Worm (Caenorhabditis elegans) whole organism, young adult: Measurements from ENCODE around the gene K07E8.6.

Source experiments
- B0035.1 ChIP-seq: sonication (generic microtip); optimal IDR thresholded peaks from 2 replicates; lab custom pipeline; 2016; ENCODE audit warnings: missing genetic modification characterization, mild to moderate bottlenecking, missing compliant biosample characterization, missing genotype, missing genetic modification reagents
- F22D6.2 ChIP-seq: sonication (generic microtip); optimal IDR thresholded peaks from 2 replicates; lab custom pipeline; 2016; ENCODE audit warnings: mild to moderate bottlenecking, missing genetic modification characterization, missing compliant biosample characterization
- F37B4.10 ChIP-seq: fragments of 200-800 bp; sonication (Bioruptor generic); IDR thresholded peaks from 2 replicates; pipeline ENCODE4 v1.3.6; 2022; ENCODE audit warnings: missing genetic modification characterization, missing compliant biosample characterization
- T26A5.8 ChIP-seq: sonication (generic microtip); optimal IDR thresholded peaks from 2 replicates; lab custom pipeline; 2016; ENCODE audit warnings: missing genetic modification characterization, missing compliant biosample characterization
- Y53G8AR.9 ChIP-seq: fragments of 200-800 bp; sonication (Bioruptor generic); conservative IDR thresholded peaks from 2 replicates; pipeline ENCODE4 v1.3.6; 2022; ENCODE audit warnings: missing genetic modification reagents, missing genetic modification characterization, missing compliant biosample characterization
- ZK185.1 ChIP-seq: sonication (generic microtip); optimal IDR thresholded peaks from 2 replicates; lab custom pipeline; 2016; ENCODE audit warnings: mild to moderate bottlenecking, missing genetic modification characterization, missing compliant biosample characterization; ENCODE audit not compliant: poor library complexity, severe bottlenecking
- akir-1 ChIP-seq: fragments of 200-800 bp; sonication (Bioruptor generic); optimal IDR thresholded peaks from 2 replicates; lab custom pipeline; 2018; ENCODE audit warnings: mild to moderate bottlenecking, missing genetic modification characterization, moderate library complexity, missing compliant biosample characterization
- ama-1 ChIP-seq, 3 experiments: fragments of 150-350 bp in 1 of 3; sonication (generic microtip) in 2 of 3; optimal IDR thresholded peaks; 2 replicates each; lab custom pipeline; 2014 to 2018; ENCODE audit warnings: missing biosample characterization in 2 of 3, missing genetic modification characterization in 2 of 3, missing genetic modification reagents in 2 of 3
- attf-6 ChIP-seq: fragments of 200-800 bp; sonication (Bioruptor generic); IDR thresholded peaks from 2 replicates; pipeline ENCODE4 v1.3.6; 2022; ENCODE audit warnings: missing genetic modification reagents, missing genetic modification characterization, missing compliant biosample characterization
- bed-1 ChIP-seq: fragments of 200-800 bp; sonication (Bioruptor generic); IDR thresholded peaks from 2 replicates; pipeline ENCODE4 v1.3.6; 2022; ENCODE audit warnings: missing genetic modification reagents, missing genetic modification characterization, missing compliant biosample characterization
- bed-2 ChIP-seq: fragments of 200-800 bp; sonication (Bioruptor generic); IDR thresholded peaks from 2 replicates; pipeline ENCODE4 v1.3.6; 2022; ENCODE audit warnings: missing genetic modification reagents, missing genetic modification characterization, missing compliant biosample characterization
- ceh-40 ChIP-seq: fragments of 200-800 bp; sonication (Bioruptor generic); IDR thresholded peaks from 2 replicates; pipeline ENCODE4 v1.3.6; 2022; ENCODE audit warnings: missing genetic modification characterization, missing compliant biosample characterization
- ceh-91 ChIP-seq: fragments of 200-800 bp; sonication (Bioruptor generic); IDR thresholded peaks from 2 replicates; pipeline ENCODE4 v1.3.6; 2022; ENCODE audit warnings: missing genetic modification reagents, missing genetic modification characterization, missing compliant biosample characterization
- efl-1 ChIP-seq: fragments of 150-350 bp; optimal IDR thresholded peaks from 2 replicates; lab custom pipeline; 2014; ENCODE audit warnings: missing biosample characterization, missing genetic modification reagents, missing genetic modification characterization
- fkh-3 ChIP-seq: sonication (generic microtip); optimal IDR thresholded peaks from 2 replicates; lab custom pipeline; 2016; ENCODE audit warnings: mild to moderate bottlenecking, missing genetic modification characterization, missing compliant biosample characterization
- him-1 ChIP-seq: sonication (generic microtip); optimal IDR thresholded peaks from 2 replicates; lab custom pipeline; 2016; ENCODE audit warnings: missing genotype, missing genetic modification reagents, missing genetic modification characterization, missing compliant biosample characterization
- hmg-1.2 ChIP-seq: fragments of 200-800 bp; sonication (Bioruptor generic); IDR thresholded peaks from 2 replicates; pipeline ENCODE4 v1.3.6; 2022; ENCODE audit warnings: missing genetic modification reagents, missing genetic modification characterization, missing compliant biosample characterization
- lin-35 ChIP-seq, 3 experiments: fragments of 150-350 bp in 2 of 3; sonication (generic microtip) in 1 of 3; optimal IDR thresholded peaks; 2 replicates each; lab custom pipeline; 2014 to 2018; ENCODE audit warnings: missing biosample characterization in 3 of 3, missing genetic modification characterization in 3 of 3, missing genetic modification reagents in 3 of 3
- lir-1 ChIP-seq: fragments of 200-800 bp; sonication (Bioruptor generic); conservative IDR thresholded peaks from 2 replicates; pipeline ENCODE4 v1.3.6; 2022; ENCODE audit warnings: missing genetic modification reagents, missing genetic modification characterization, missing compliant biosample characterization
- lsy-27 ChIP-seq: sonication (generic microtip); optimal IDR thresholded peaks from 2 replicates; lab custom pipeline; 2017; ENCODE audit warnings: missing genetic modification characterization, mild to moderate bottlenecking, missing compliant biosample characterization, antibody characterized with exemption, missing genotype, borderline replicate concordance; ENCODE audit not compliant: insufficient read depth
- madf-6 ChIP-seq: fragments of 200-800 bp; sonication (Bioruptor generic); IDR thresholded peaks from 2 replicates; pipeline ENCODE4 v1.3.6; 2022; ENCODE audit warnings: missing genetic modification reagents, missing genetic modification characterization, missing compliant biosample characterization
- mcd-1 ChIP-seq: fragments of 200-800 bp; sonication (Bioruptor generic); IDR thresholded peaks from 2 replicates; pipeline ENCODE4 v1.3.6; 2022; ENCODE audit warnings: missing genetic modification reagents, missing genetic modification characterization, missing compliant biosample characterization
- mxl-1 ChIP-seq: sonication (generic microtip); optimal IDR thresholded peaks from 2 replicates; lab custom pipeline; 2016; ENCODE audit warnings: missing genetic modification characterization, missing compliant biosample characterization
- nfya-1 ChIP-seq: sonication (generic microtip); optimal IDR thresholded peaks from 2 replicates; lab custom pipeline; 2017; ENCODE audit warnings: antibody characterized with exemption, missing compliant biosample characterization, missing genetic modification characterization, borderline replicate concordance; ENCODE audit not compliant: insufficient read depth
- nfyb-1 ChIP-seq: fragments of 200-800 bp; sonication (Bioruptor generic); IDR thresholded peaks from 2 replicates; pipeline ENCODE4 v1.3.6; 2022; ENCODE audit warnings: missing genetic modification reagents, missing genetic modification characterization, missing compliant biosample characterization
- nhr-120 ChIP-seq: fragments of 200-800 bp; sonication (Bioruptor generic); IDR thresholded peaks from 2 replicates; pipeline ENCODE4 v1.3.6; 2022; ENCODE audit warnings: missing genetic modification characterization, missing compliant biosample characterization
- rcor-1 ChIP-seq: fragments of 200-800 bp; sonication (Bioruptor generic); IDR thresholded peaks from 2 replicates; pipeline ENCODE4 v1.3.6; 2022; ENCODE audit warnings: missing genetic modification reagents, missing genetic modification characterization, missing compliant biosample characterization
- snpc-1.3 ChIP-seq: sonication (generic microtip); optimal IDR thresholded peaks from 2 replicates; lab custom pipeline; 2017; ENCODE audit warnings: missing genetic modification characterization, mild to moderate bottlenecking, missing compliant biosample characterization, antibody characterized with exemption, moderate library complexity, missing genotype, missing genetic modification reagents; ENCODE audit not compliant: insufficient read depth
- tlf-1 ChIP-seq: fragments of 200-800 bp; sonication (Bioruptor generic); optimal IDR thresholded peaks from 2 replicates; lab custom pipeline; 2018; ENCODE audit warnings: mild to moderate bottlenecking, missing genetic modification characterization, missing compliant biosample characterization
- unc-62 ChIP-seq: fragments of 150-350 bp; optimal IDR thresholded peaks from 2 replicates; lab custom pipeline; 2014; ENCODE audit warnings: missing biosample characterization, missing genetic modification reagents, missing genetic modification characterization
- xnd-1 ChIP-seq: sonication (generic microtip); optimal IDR thresholded peaks from 2 replicates; lab custom pipeline; 2016; ENCODE audit warnings: missing genotype, missing genetic modification reagents, missing genetic modification characterization, missing compliant biosample characterization
- ztf-22 ChIP-seq: fragments of 200-800 bp; sonication (Bioruptor generic); optimal IDR thresholded peaks from 2 replicates; lab custom pipeline; 2018; ENCODE audit warnings: mild to moderate bottlenecking, missing genetic modification characterization, moderate library complexity, missing compliant biosample characterization
- ztf-25 ChIP-seq: fragments of 200-800 bp; sonication (Bioruptor generic); IDR thresholded peaks from 2 replicates; pipeline ENCODE4 v1.3.6; 2022; ENCODE audit warnings: missing genetic modification reagents, missing genetic modification characterization, missing compliant biosample characterization

K07E8.6 gene

DNA sequence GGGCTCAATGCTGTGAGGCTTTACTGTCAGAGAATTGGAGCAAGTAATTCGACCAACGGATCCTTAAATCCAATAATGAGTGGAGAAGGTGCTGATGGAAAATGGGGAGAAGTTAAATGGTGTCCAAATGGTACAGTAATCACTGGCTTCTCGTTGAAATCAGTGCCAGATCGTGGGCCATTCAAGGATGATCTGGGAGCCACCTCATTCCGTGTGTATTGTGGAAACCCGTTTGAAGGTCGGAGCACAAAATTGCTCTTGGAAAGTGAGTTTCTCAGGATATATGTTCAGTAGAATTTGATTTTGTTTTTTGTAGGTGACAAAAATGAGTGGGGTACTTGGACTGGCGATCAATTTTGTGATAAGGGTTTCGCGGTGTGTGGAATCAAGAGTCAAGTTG lies 36.5 kb upstream of the K07E8.6 start:
- TF ChIP-seq tlf-1 (GFP tag; lab: Kevin White, UChicago), result no peak
- TF ChIP-seq, all 124 proteins: peak for 0

ce11 chrII:675303-675702 lies 35.9 kb upstream of the K07E8.6 start, which contains the start of gene Y39F10C.1:
Y39F10C.1 (plus strand) TSS chrII:675603.
- no peak for TF ChIP-seq madf-6
- TF ChIP-seq fkh-3 (tag; lab: Kevin White, UChicago), result no peak
- no peak for TF ChIP-seq him-1 (tag; lab: Kevin White, UChicago)
- TF ChIP-seq lin-35 (GFP tag; optimal IDR thresholded peaks at IDR 0.05; lab: Kevin White, UChicago), result no peak
- no peak for TF ChIP-seq bed-1 (GFP tag; lab: Robert Waterston, UW)
- TF ChIP-seq nfya-1, result no peak
- TF ChIP-seq ZK185.1, result no peak
- TF ChIP-seq efl-1 (GFP tag; lab: Kevin White, UChicago), result no peak
- TF ChIP-seq T26A5.8 (tag; lab: Kevin White, UChicago), result no peak
- no peak for TF ChIP-seq lsy-27
- no peak for TF ChIP-seq Y53G8AR.9 (GFP tag; lab: Robert Waterston, UW)
- no peak for TF ChIP-seq hmg-1.2 (GFP tag; lab: Robert Waterston, UW)
- TF ChIP-seq ceh-91 (GFP tag; lab: Robert Waterston, UW), result no peak
- TF ChIP-seq ztf-25 (GFP tag; lab: Robert Waterston, UW), result no peak
- TF ChIP-seq bed-2, result no peak
- TF ChIP-seq rcor-1 (GFP tag; lab: Robert Waterston, UW), result no peak
- TF ChIP-seq akir-1 (GFP tag; lab: Kevin White, UChicago), result no peak
- TF ChIP-seq lir-1, result no peak

DNA sequence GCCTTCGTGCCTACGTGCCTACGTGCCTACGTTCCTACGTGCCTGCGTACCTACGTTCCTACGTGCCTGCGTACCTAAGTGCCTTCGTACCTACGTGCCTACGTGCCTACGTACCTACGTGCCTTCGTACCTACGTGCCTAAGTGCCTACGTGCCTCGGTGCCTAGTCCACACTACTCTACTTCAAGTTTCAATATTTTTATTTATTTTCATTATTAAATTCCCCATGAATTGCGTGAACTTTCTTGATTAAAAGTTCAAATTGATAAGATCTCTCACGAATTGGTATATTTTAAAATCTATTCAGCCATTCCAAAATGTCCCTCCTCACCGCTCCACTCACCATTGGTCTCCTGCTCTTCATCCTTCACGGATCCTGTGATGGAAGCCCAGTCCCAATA lies 34.7 kb upstream of the K07E8.6 start, which contains the start of gene Y39F10C.3:
Y39F10C.3 (plus strand) TSS at position 301 of the 400 bp plus-strand sequence.
- TF ChIP-seq nfyb-1 (GFP tag; lab: Robert Waterston, UW), result no peak
- TF ChIP-seq ama-1 (optimal IDR thresholded peaks at IDR 0.05; lab: Kevin White, UChicago), result no peak
- no peak for TF ChIP-seq ama-1 (GFP tag; optimal IDR thresholded peaks at IDR 0.05; lab: Kevin White, UChicago)
- no peak for TF ChIP-seq nhr-120 (GFP tag; lab: Robert Waterston, UW)
- no peak for TF ChIP-seq ceh-40 (GFP tag; lab: Robert Waterston, UW)
- TF ChIP-seq attf-6 (GFP tag; lab: Robert Waterston, UW), result no peak

DNA sequence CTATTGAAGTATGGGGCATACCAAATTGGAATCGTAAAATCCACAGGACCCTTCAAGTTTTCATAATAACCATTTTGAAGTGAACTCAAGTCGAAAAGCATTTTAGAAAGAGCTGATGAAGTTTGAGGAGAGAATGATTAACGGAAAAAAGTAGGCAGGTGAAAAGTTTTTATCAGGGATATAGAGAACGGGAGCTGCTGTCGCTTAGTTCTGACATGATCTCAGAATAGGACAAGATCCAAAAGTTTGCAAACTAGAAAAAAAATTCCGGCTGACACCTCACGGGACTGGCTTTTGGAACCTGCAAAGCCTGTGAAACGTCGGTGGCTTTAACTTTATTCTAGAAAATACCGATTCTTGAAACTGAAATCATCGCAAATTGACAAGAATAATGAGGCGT lies 31.7 kb upstream of the K07E8.6 start, which contains the start of gene sri-46:
sri-46 (minus strand) TSS at position 101 of the 400 bp plus-strand sequence.
- TF ChIP-seq fkh-3 (tag; lab: Kevin White, UChicago) (no peak), mxl-1 (tag; lab: Kevin White, UChicago) (no peak), xnd-1 (no peak), nfya-1 (no peak), unc-62 (GFP tag; lab: Kevin White, UChicago) (no peak), F37B4.10 (no peak), F22D6.2 (no peak), mcd-1 (GFP tag; lab: Robert Waterston, UW) (no peak), rcor-1 (GFP tag; lab: Robert Waterston, UW) (no peak), snpc-1.3 (tag; lab: Kevin White, UChicago) (no peak), B0035.1 (no peak), attf-6 (GFP tag; lab: Robert Waterston, UW) (no peak), ztf-22 (GFP tag; lab: Kevin White, UChicago) (no peak)
